Fruit fly (Drosophila melanogaster) whole organism, embryonic: ENCODE measurements around the gene CG15034.

ENCODE experiments used
- CG10959 ChIP-seq: fragments of 200-800 bp; sonication (Bioruptor generic); IDR thresholded peaks from 2 replicates; pipeline ENCODE4 v1.3.6; 2022; ENCODE audit warnings: missing biosample characterization, missing genetic modification characterization
- CG10979 ChIP-seq: fragments of 200-800 bp; sonication (Bioruptor generic); optimal IDR thresholded peaks from 2 replicates; lab custom pipeline; 2018; ENCODE audit warnings: missing biosample characterization, mild to moderate bottlenecking, missing genetic modification characterization, moderate library complexity
- CG14667 ChIP-seq: fragments of 200-800 bp; sonication (Bioruptor generic); IDR thresholded peaks from 2 replicates; pipeline ENCODE4 v1.3.6; 2022; ENCODE audit warnings: missing biosample characterization, missing genetic modification characterization
- CG14710 ChIP-seq: fragments of 200-800 bp; sonication (Bioruptor generic); optimal IDR thresholded peaks from 3 replicates; lab custom pipeline; 2019; ENCODE audit warnings: missing biosample characterization, mild to moderate bottlenecking, missing genetic modification characterization, moderate library complexity
- CG15601 ChIP-seq: fragments of 200-800 bp; sonication (Bioruptor generic); optimal IDR thresholded peaks from 3 replicates; lab custom pipeline; 2019; ENCODE audit warnings: missing biosample characterization, mild to moderate bottlenecking, missing genetic modification characterization, moderate library complexity
- CG17361 ChIP-seq: fragments of 200-800 bp; sonication (Bioruptor generic); IDR thresholded peaks from 3 replicates; pipeline ENCODE4 v1.3.6; 2022; ENCODE audit warnings: missing biosample characterization, missing genetic modification characterization
- CG30431 ChIP-seq: fragments of 200-800 bp; sonication (Bioruptor generic); optimal IDR thresholded peaks from 2 replicates; lab custom pipeline; 2017; ENCODE audit warnings: missing biosample characterization, missing genetic modification characterization
- CG3065 ChIP-seq: fragments of 200-800 bp; sonication (Bioruptor generic); optimal IDR thresholded peaks from 2 replicates; lab custom pipeline; 2016; ENCODE audit warnings: missing biosample characterization, missing genetic modification characterization
- CG32532 ChIP-seq: fragments of 200-800 bp; sonication (Bioruptor generic); IDR thresholded peaks from 2 replicates; pipeline ENCODE4 v1.3.6; 2022; ENCODE audit warnings: missing biosample characterization, missing genetic modification characterization
- CG32767 ChIP-seq: fragments of 200-800 bp; sonication (Bioruptor generic); IDR thresholded peaks from 2 replicates; pipeline ENCODE4 v1.3.6; 2022; ENCODE audit warnings: missing biosample characterization, missing genetic modification characterization
- CG4328 ChIP-seq: fragments of 200-800 bp; sonication (Bioruptor generic); optimal IDR thresholded peaks from 3 replicates; lab custom pipeline; 2017; ENCODE audit warnings: missing biosample characterization, missing genetic modification reagents, missing genetic modification characterization
- CG4617 ChIP-seq: fragments of 200-800 bp; sonication (Bioruptor generic); optimal IDR thresholded peaks from 3 replicates; lab custom pipeline; 2016; ENCODE audit warnings: missing biosample characterization, missing genetic modification characterization, borderline replicate concordance
- CG4707 ChIP-seq: fragments of 200-800 bp; sonication (Bioruptor generic); optimal IDR thresholded peaks from 2 replicates; lab custom pipeline; 2018; ENCODE audit warnings: missing biosample characterization, mild to moderate bottlenecking, missing genetic modification characterization, moderate library complexity
- CG4820 ChIP-seq: fragments of 200-800 bp; sonication (Bioruptor generic); optimal IDR thresholded peaks from 3 replicates; lab custom pipeline; 2016; ENCODE audit warnings: missing biosample characterization, missing genetic modification characterization
- CG7786 ChIP-seq: fragments of 200-800 bp; sonication (Bioruptor generic); optimal IDR thresholded peaks from 2 replicates; lab custom pipeline; 2016; ENCODE audit warnings: missing biosample characterization, missing genetic modification characterization
- CG7839 ChIP-seq: fragments of 200-800 bp; sonication (Bioruptor generic); optimal IDR thresholded peaks from 3 replicates; lab custom pipeline; 2018; ENCODE audit warnings: missing biosample characterization, mild to moderate bottlenecking, missing genetic modification characterization, moderate library complexity
- CTCF ChIP-seq: fragments of 200-800 bp; sonication (Bioruptor generic); optimal IDR thresholded peaks from 2 replicates; lab custom pipeline; 2017; ENCODE audit warnings: missing biosample characterization, mild to moderate bottlenecking, missing genetic modification characterization, moderate library complexity
- CoRest ChIP-seq: fragments of 200-800 bp; sonication (Bioruptor generic); optimal IDR thresholded peaks from 3 replicates; lab custom pipeline; 2018; ENCODE audit warnings: missing biosample characterization, mild to moderate bottlenecking, missing genetic modification characterization, moderate library complexity
- D19A ChIP-seq: fragments of 200-800 bp; optimal IDR thresholded peaks from 3 replicates; lab custom pipeline; 2019; ENCODE audit warnings: missing biosample characterization, mild to moderate bottlenecking, missing genetic modification characterization, moderate library complexity
- ERR ChIP-seq: fragments of 200-800 bp; sonication (Bioruptor generic); optimal IDR thresholded peaks from 2 replicates; lab custom pipeline; 2016; ENCODE audit warnings: missing biosample characterization, missing genetic modification characterization
- GATAe ChIP-seq: fragments of 200-800 bp; sonication (Bioruptor generic); conservative IDR thresholded peaks from 2 replicates; pipeline ENCODE4 v1.3.6; 2022; ENCODE audit warnings: missing biosample characterization, missing genetic modification characterization
- Hr39 ChIP-seq: fragments of >200 bp; optimal IDR thresholded peaks from 2 replicates; lab custom pipeline; 2017
- Med ChIP-seq: fragments of 200-800 bp; sonication (Bioruptor generic); peaks from one replicate; lab custom pipeline; 2016; ENCODE audit warnings: missing biosample characterization, missing genetic modification characterization, mild to moderate bottlenecking, inconsistent platforms, moderate library complexity
- Nf-YB ChIP-seq: fragments of 200-800 bp; sonication (Bioruptor generic); optimal IDR thresholded peaks from 3 replicates; lab custom pipeline; 2019; ENCODE audit warnings: missing biosample characterization, mild to moderate bottlenecking, missing genetic modification characterization, moderate library complexity
- Poxn ChIP-seq: fragments of 200-800 bp; sonication (Bioruptor generic); IDR thresholded peaks from 2 replicates; pipeline ENCODE4 v1.3.6; 2022; ENCODE audit warnings: missing biosample characterization, missing genetic modification characterization
- Rfx ChIP-seq: fragments of 200-800 bp; sonication (Bioruptor generic); IDR thresholded peaks from 2 replicates; pipeline ENCODE4 v1.3.6; 2022; ENCODE audit warnings: missing biosample characterization, missing genetic modification characterization
- Rx ChIP-seq: fragments of 200-800 bp; sonication (Bioruptor generic); IDR thresholded peaks from 2 replicates; pipeline ENCODE4 v1.3.6; 2022; ENCODE audit warnings: missing biosample characterization, missing genetic modification characterization
- Scr ChIP-seq: fragments of 200-800 bp; sonication (Bioruptor generic); IDR thresholded peaks from 2 replicates; pipeline ENCODE4 v1.3.6; 2022; ENCODE audit warnings: missing biosample characterization, missing genetic modification characterization; ENCODE audit not compliant: partially characterized antibody
- Sin3A ChIP-seq: fragments of >200 bp; optimal IDR thresholded peaks from 2 replicates; lab custom pipeline; 2018
- Six4 ChIP-seq: fragments of 200-800 bp; sonication (Bioruptor generic); optimal IDR thresholded peaks from 2 replicates; lab custom pipeline; 2016; ENCODE audit warnings: missing biosample characterization, missing genetic modification characterization
- Sox100B ChIP-seq: fragments of 200-800 bp; sonication (Bioruptor generic); optimal IDR thresholded peaks from 3 replicates; lab custom pipeline; 2018; ENCODE audit warnings: missing biosample characterization, mild to moderate bottlenecking, missing genetic modification characterization
- Sox102F ChIP-seq: fragments of 200-800 bp; sonication (Bioruptor generic); optimal IDR thresholded peaks from 2 replicates; lab custom pipeline; 2018; ENCODE audit warnings: missing biosample characterization, mild to moderate bottlenecking, missing genetic modification characterization, moderate library complexity
- Ssrp ChIP-seq: fragments of 200-800 bp; sonication (Bioruptor generic); optimal IDR thresholded peaks from 2 replicates; lab custom pipeline; 2018; ENCODE audit warnings: missing biosample characterization, mild to moderate bottlenecking, missing genetic modification characterization, moderate library complexity
- az2 ChIP-seq: fragments of 200-800 bp; sonication (Bioruptor generic); optimal IDR thresholded peaks from 3 replicates; lab custom pipeline; 2016; ENCODE audit warnings: missing biosample characterization, missing genetic modification characterization
- bab2 ChIP-seq: fragments of 200-800 bp; sonication (Bioruptor generic); optimal IDR thresholded peaks from 2 replicates; lab custom pipeline; 2016; ENCODE audit warnings: missing biosample characterization, missing genetic modification characterization
- bowl ChIP-seq: fragments of 200-800 bp; sonication (Bioruptor generic); IDR thresholded peaks from 2 replicates; pipeline ENCODE4 v1.3.6; 2022; ENCODE audit warnings: missing biosample characterization, missing genetic modification characterization
- cato ChIP-seq: fragments of 200-800 bp; sonication (Bioruptor generic); optimal IDR thresholded peaks from 2 replicates; lab custom pipeline; 2016; ENCODE audit warnings: missing biosample characterization, missing genetic modification characterization, borderline replicate concordance
- dpn ChIP-seq, 2 experiments: fragments of 200-800 bp; sonication (Bioruptor generic); optimal IDR thresholded peaks; 3 replicates each; lab custom pipeline; 2016; ENCODE audit warnings: missing biosample characterization in 2 of 2, missing genetic modification characterization in 2 of 2
- gsb-n ChIP-seq: fragments of 200-800 bp; sonication (Bioruptor generic); optimal IDR thresholded peaks from 3 replicates; lab custom pipeline; 2018; ENCODE audit warnings: missing biosample characterization, mild to moderate bottlenecking, missing genetic modification characterization
- maf-S ChIP-seq: fragments of 200-800 bp; sonication (Bioruptor generic); optimal IDR thresholded peaks from 2 replicates; lab custom pipeline; 2016; ENCODE audit warnings: missing biosample characterization, missing genetic modification characterization
- otp ChIP-seq: fragments of 200-800 bp; sonication (Bioruptor generic); IDR thresholded peaks from 3 replicates; pipeline ENCODE4, ENCODE4 v1.3.6; 2022; ENCODE audit warnings: missing biosample characterization, missing genetic modification characterization
- pum ChIP-seq: fragments of 200-800 bp; sonication (Bioruptor generic); optimal IDR thresholded peaks from 2 replicates; lab custom pipeline; 2016; ENCODE audit warnings: missing biosample characterization, missing genetic modification characterization
- pzg ChIP-seq: fragments of 200-800 bp; sonication (Bioruptor generic); optimal IDR thresholded peaks from 3 replicates; lab custom pipeline; 2018; ENCODE audit warnings: missing biosample characterization, mild to moderate bottlenecking, missing genetic modification characterization, moderate library complexity
- ranshi ChIP-seq: fragments of 200-800 bp; sonication (Bioruptor generic); IDR thresholded peaks from 2 replicates; pipeline ENCODE4 v1.3.6; 2022; ENCODE audit warnings: missing biosample characterization, missing genetic modification characterization
- sd ChIP-seq: fragments of 200-800 bp; sonication (Bioruptor generic); optimal IDR thresholded peaks from 3 replicates; lab custom pipeline; 2018; ENCODE audit warnings: missing biosample characterization, mild to moderate bottlenecking, missing genetic modification characterization, moderate library complexity
- sens ChIP-seq: fragments of 200-800 bp; sonication (Bioruptor generic); peaks from one replicate; lab custom pipeline; 2016; ENCODE audit warnings: missing biosample characterization, missing genetic modification characterization
- sens-2 ChIP-seq: fragments of 200-800 bp; sonication (Bioruptor generic); IDR thresholded peaks from 2 replicates; pipeline ENCODE4 v1.3.6; 2022; ENCODE audit warnings: missing biosample characterization, missing genetic modification characterization
- ssp ChIP-seq: fragments of 200-800 bp; sonication (Bioruptor generic); IDR thresholded peaks from 2 replicates; pipeline ENCODE4 v1.3.6; 2022; ENCODE audit warnings: missing biosample characterization, missing genetic modification characterization
- stc ChIP-seq: fragments of 200-800 bp; sonication (Bioruptor generic); IDR thresholded peaks from 2 replicates; pipeline ENCODE4 v1.3.6; 2022; ENCODE audit warnings: missing biosample characterization, missing genetic modification characterization
- sug ChIP-seq: fragments of 200-800 bp; optimal IDR thresholded peaks from 2 replicates; lab custom pipeline; 2019; ENCODE audit warnings: missing biosample characterization, mild to moderate bottlenecking, missing genetic modification characterization, moderate library complexity
- toy ChIP-seq: fragments of 200-800 bp; sonication (Bioruptor generic); IDR thresholded peaks from 2 replicates; pipeline ENCODE4 v1.3.6; 2022; ENCODE audit warnings: missing biosample characterization, missing genetic modification characterization
- trh ChIP-seq: fragments of 200-800 bp; sonication (Bioruptor generic); optimal IDR thresholded peaks from 2 replicates; lab custom pipeline; 2016; ENCODE audit warnings: missing biosample characterization, missing genetic modification characterization
- ttk ChIP-seq: fragments of 200-800 bp; sonication (Bioruptor generic); IDR thresholded peaks from 2 replicates; pipeline ENCODE4 v2.1.2; 2022; ENCODE audit warnings: missing biosample characterization, missing genetic modification characterization

Gene CG15034

dm6 chrX:7303848-7304427, 43.4 kb downstream of the CG15034 start (continued):
- TF ChIP-seq Nf-YB (GFP tag; lab: Kevin White, UChicago), result no peak
- no peak for TF ChIP-seq CG4328 (GFP tag; lab: Kevin White, UChicago)
- no peak for TF ChIP-seq ranshi
- no peak for TF ChIP-seq CG4617 (GFP tag; lab: Kevin White, UChicago)
- peak; percentile 13 for TF ChIP-seq sd (tag; lab: Kevin White, UChicago)
- TF ChIP-seq cato, result no peak
- no peak for TF ChIP-seq CG4707 (GFP tag; lab: Kevin White, UChicago)
- TF ChIP-seq CG32532 (GFP tag; lab: Robert Waterston, UW), result no peak
- TF ChIP-seq Six4 (GFP tag; lab: Kevin White, UChicago), result no peak
- no peak for TF ChIP-seq CG10959 (GFP tag; lab: Robert Waterston, UW)
- no peak for TF ChIP-seq bowl (GFP tag; lab: Robert Waterston, UW)
- TF ChIP-seq Sin3A (lab: Kevin White, UChicago), result no peak
- no peak for TF ChIP-seq otp
- TF ChIP-seq CG7786 (GFP tag; lab: Kevin White, UChicago), result no peak
- TF ChIP-seq D19A (tag; lab: Kevin White, UChicago), result no peak
- peak; percentile 47 for TF ChIP-seq sens (GFP tag; lab: Kevin White, UChicago)
- no peak for TF ChIP-seq bab2
- TF ChIP-seq toy (GFP tag; lab: Robert Waterston, UW), result no peak
- peak; percentile 51; the same call in 1 of the 2 replicates for TF ChIP-seq GATAe
- TF ChIP-seq stc (GFP tag; lab: Robert Waterston, UW), result no peak
- no peak for TF ChIP-seq az2
- peak; percentile 89 for TF ChIP-seq sug (tag; lab: Kevin White, UChicago)
- peak; percentile 69 for TF ChIP-seq Med (GFP tag; lab: Kevin White, UChicago)
- 0 out of 2 replicates have a peak, but pooled peaks have one; percentile 12 for TF ChIP-seq CG32767 (GFP tag; lab: Robert Waterston, UW)
- TF ChIP-seq Hr39 (lab: Kevin White, UChicago), result no peak
- TF ChIP-seq CG30431 (GFP tag; lab: Kevin White, UChicago), result no peak
- no peak for TF ChIP-seq Sox100B
- TF ChIP-seq pzg (GFP tag; lab: Kevin White, UChicago), result no peak

- TF ChIP-seq Ssrp (tag; lab: Kevin White, UChicago) (peak; percentile 4), CG4820 (peak; percentile 7), ERR (GFP tag; lab: Kevin White, UChicago) (no peak), CG17361 (GFP tag; lab: Robert Waterston, UW) (0 out of 3 replicates have a peak, but pooled peaks have one; percentile 22), trh (GFP tag; lab: Kevin White, UChicago) (no peak), CTCF (GFP tag; lab: Kevin White, UChicago) (no peak), Med (GFP tag; lab: Kevin White, UChicago) (peak; percentile 53), CG7839 (peak; percentile 28), dpn (GFP tag; optimal IDR thresholded peaks at IDR 0.05; lab: Kevin White, UChicago) (peak in 1 of 2 experiments; percentile 15), CG14710 (tag; lab: Kevin White, UChicago) (peak; percentile 33), sens-2 (0 out of 2 replicates have a peak, but pooled peaks have one; percentile 19), CG15601 (tag; lab: Kevin White, UChicago) (peak; percentile 53), pum (GFP tag; lab: Kevin White, UChicago) (peak; percentile 24), ssp (GFP tag; lab: Robert Waterston, UW) (peak; percentile 13; the same call in 1 of the 2 replicates), gsb-n (tag; lab: Kevin White, UChicago) (peak; percentile 14), ttk (GFP tag; lab: Robert Waterston, UW) (peak; percentile 33; the same call in 1 of the 2 replicates), maf-S (GFP tag; lab: Kevin White, UChicago) (no peak), Scr (GFP tag; lab: Robert Waterston, UW) (no peak), Rx (GFP tag; lab: Robert Waterston, UW) (peak; percentile 38; the same call in 1 of the 2 replicates), CG3065 (no peak), Poxn (no peak), Rfx (no peak), CG10979 (tag; lab: Kevin White, UChicago) (peak; percentile 49), CG14667 (GFP tag; lab: Robert Waterston, UW) (peak; percentile 21; the same call in 1 of the 2 replicates), Sox102F (GFP tag; lab: Kevin White, UChicago) (peak; percentile 43), CoRest (peak; percentile 35)
Measured at dm6 chrX:7302329-7302728, 45.0 kb downstream of the CG15034 start.
